Worm (Caenorhabditis elegans): ENCODE results near the gene C30G7.5.

DNA sequence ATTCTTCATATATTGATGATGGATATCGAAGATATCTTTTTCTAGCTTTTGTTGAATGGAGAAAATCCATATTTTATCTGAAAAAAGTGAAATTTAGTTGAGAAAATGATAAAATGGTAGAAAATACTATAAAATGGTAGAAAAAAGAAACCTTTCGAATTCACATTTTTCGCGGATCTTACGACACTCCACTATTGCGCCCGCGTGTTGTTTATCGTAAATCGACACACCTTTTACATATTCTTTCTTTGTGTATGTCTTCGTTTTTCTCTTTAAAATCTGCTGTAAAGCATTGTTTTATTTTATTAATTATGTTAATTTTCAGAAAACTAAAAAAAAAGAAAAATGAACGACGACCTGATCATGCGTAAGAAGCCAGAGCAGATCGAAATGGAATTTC, 36.3 kb upstream of the C30G7.5 start, which contains the start of the genes cdt-2 and T01C3.2:
- TF ChIP-seq dao-5 (tag; optimal IDR thresholded peaks at IDR 0.05) (no peak), him-1 (tag; optimal IDR thresholded peaks at IDR 0.05) (no peak), W03F9.2 (tag; optimal IDR thresholded peaks at IDR 0.05) (no peak)
